Worm (Caenorhabditis elegans): Measurements from ENCODE around the gene nas-18.

DNA sequence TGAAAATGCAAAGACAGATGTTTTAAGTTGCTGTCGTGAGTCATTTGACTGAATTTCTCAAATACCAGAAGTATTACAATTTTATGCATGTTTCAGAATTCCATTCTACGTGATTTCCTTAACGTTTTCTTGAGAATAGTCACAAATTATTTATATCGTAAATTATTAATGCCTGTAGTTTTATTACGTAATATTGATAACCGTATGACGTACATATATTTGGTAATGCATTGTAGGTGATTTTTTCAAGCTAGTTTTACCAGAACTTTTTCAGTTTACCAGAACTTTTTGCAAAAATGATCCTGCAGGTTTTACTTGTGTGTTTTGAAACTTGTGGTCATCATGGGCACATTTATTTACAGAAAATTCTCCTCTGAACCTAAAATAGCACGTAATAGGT, 22.3 kb upstream of the nas-18 start:
- TF ChIP-seq tab-1 (GFP tag; IDR thresholded peaks at IDR 0.05) (no peak), med-1 (GFP tag; optimal IDR thresholded peaks at IDR 0.05; ENCODE audit: insufficient read depth) (no peak), klf-2 (GFP tag; conservative IDR thresholded peaks at IDR 0.05) (no peak), ztf-23 (GFP tag; IDR thresholded peaks at IDR 0.05) (no peak), ztf-29 (GFP tag; IDR thresholded peaks at IDR 0.05) (no peak), flt-1 (GFP tag; IDR thresholded peaks at IDR 0.05) (no peak), T22C8.4 (GFP tag; IDR thresholded peaks at IDR 0.05) (no peak), cog-1 (tag; optimal IDR thresholded peaks at IDR 0.05) (no peak)

Data from whole organism, midembryonic.